Worm (Caenorhabditis elegans): Measurements from ENCODE around the gene srab-6.

DNA sequence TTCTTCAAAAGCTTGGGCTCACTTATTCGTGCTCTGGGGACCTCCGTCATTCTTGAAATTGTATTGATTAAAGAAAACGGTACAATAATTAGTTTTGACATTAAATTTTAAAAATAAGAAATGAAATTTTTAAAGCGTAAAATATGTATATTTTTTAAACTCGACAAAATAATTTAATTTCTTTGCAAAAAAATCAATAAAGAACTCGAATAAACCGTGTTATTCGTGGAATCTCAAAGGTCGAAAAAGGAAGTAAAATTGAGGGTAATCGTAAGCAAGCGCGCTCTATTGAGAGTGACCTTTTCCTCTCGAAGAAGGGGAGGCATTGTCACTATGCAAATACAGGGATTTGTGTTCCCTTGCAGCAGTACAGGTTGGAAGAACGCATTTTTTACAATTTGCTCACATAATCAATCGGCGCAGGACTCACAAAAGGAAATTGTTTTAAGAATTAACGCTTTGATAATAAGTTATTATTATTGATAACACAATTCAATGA is 43.2 kb upstream of the srab-6 start, which contains the start of gene Y73C8B.2:
- TF ChIP-seq aly-2 (tag; optimal IDR thresholded peaks at IDR 0.05) (no peak), dpl-1 (GFP tag; optimal IDR thresholded peaks at IDR 0.05) (peak in 1 of 3 experiments; percentile 67), zip-4 (GFP tag; optimal IDR thresholded peaks at IDR 0.05) (no peak), blmp-1 (tag; optimal IDR thresholded peaks at IDR 0.05) (peak; percentile 42), ceh-90 (tag; optimal IDR thresholded peaks at IDR 0.05) (no peak)

Data from whole organism, L1 larva.